Fruit fly (Drosophila melanogaster) whole organism, embryonic: ENCODE results near the gene CG5968.
A peak's percentile ranks its signal among the peaks of the same experiment; 100 is the strongest.

Source experiments
- CG10274 ChIP-seq: fragments of 200-800 bp; sonication (Bioruptor generic); optimal IDR thresholded peaks from 3 replicates; lab custom pipeline; 2017; ENCODE audit warnings: missing biosample characterization, mild to moderate bottlenecking, missing genetic modification characterization
- CG10431 ChIP-seq: fragments of 200-800 bp; sonication (Bioruptor generic); optimal IDR thresholded peaks from 3 replicates; lab custom pipeline; 2018; ENCODE audit warnings: missing biosample characterization, mild to moderate bottlenecking, missing genetic modification characterization
- CG10543 ChIP-seq: fragments of 200-800 bp; sonication (Bioruptor generic); optimal IDR thresholded peaks from 3 replicates; lab custom pipeline; 2017; ENCODE audit warnings: missing biosample characterization, mild to moderate bottlenecking, missing genetic modification characterization, moderate library complexity
- CG10959 ChIP-seq: fragments of 200-800 bp; sonication (Bioruptor generic); IDR thresholded peaks from 2 replicates; pipeline ENCODE4 v1.3.6; 2022; ENCODE audit warnings: missing biosample characterization, missing genetic modification characterization
- CG11504 ChIP-seq: fragments of 200-800 bp; sonication (Bioruptor generic); optimal IDR thresholded peaks from 3 replicates; lab custom pipeline; 2019; ENCODE audit warnings: missing biosample characterization, mild to moderate bottlenecking, missing genetic modification characterization, moderate library complexity
- CG11695 ChIP-seq: fragments of 200-800 bp; sonication (Bioruptor generic); IDR thresholded peaks from 3 replicates; pipeline ENCODE4 v1.3.6; 2022; ENCODE audit warnings: missing biosample characterization, missing genetic modification characterization
- CG11696 ChIP-seq: fragments of 200-800 bp; sonication (Bioruptor generic); IDR thresholded peaks from 2 replicates; pipeline ENCODE4 v1.3.6; 2022; ENCODE audit warnings: missing biosample characterization, missing genetic modification characterization
- CG12236 ChIP-seq: fragments of 200-800 bp; sonication (Bioruptor generic); optimal IDR thresholded peaks from 2 replicates; lab custom pipeline; 2016; ENCODE audit warnings: missing biosample characterization, missing genetic modification characterization
- CG12744 ChIP-seq: fragments of 200-800 bp; sonication (Bioruptor generic); optimal IDR thresholded peaks from 2 replicates; lab custom pipeline; 2016; ENCODE audit warnings: missing biosample characterization, missing genetic modification characterization
- CG13424 ChIP-seq: fragments of 200-800 bp; sonication (Bioruptor generic); optimal IDR thresholded peaks from 2 replicates; lab custom pipeline; 2019; ENCODE audit warnings: missing biosample characterization, mild to moderate bottlenecking, missing genetic modification characterization, moderate library complexity
- CG14710 ChIP-seq: fragments of 200-800 bp; sonication (Bioruptor generic); optimal IDR thresholded peaks from 3 replicates; lab custom pipeline; 2019; ENCODE audit warnings: missing biosample characterization, mild to moderate bottlenecking, missing genetic modification characterization, moderate library complexity
- CG15514 ChIP-seq: fragments of 200-800 bp; sonication (Bioruptor generic); optimal IDR thresholded peaks from 3 replicates; lab custom pipeline; 2017; ENCODE audit warnings: missing biosample characterization, missing genetic modification characterization, mild to moderate bottlenecking, moderate library complexity, missing genetic modification reagents
- CG17361 ChIP-seq: fragments of 200-800 bp; sonication (Bioruptor generic); IDR thresholded peaks from 3 replicates; pipeline ENCODE4 v1.3.6; 2022; ENCODE audit warnings: missing biosample characterization, missing genetic modification characterization
- CG17829 ChIP-seq: fragments of 200-800 bp; optimal IDR thresholded peaks from 2 replicates; lab custom pipeline; 2019; ENCODE audit warnings: missing biosample characterization, mild to moderate bottlenecking, missing genetic modification characterization, moderate library complexity
- CG2712 ChIP-seq: fragments of 200-800 bp; optimal IDR thresholded peaks from 3 replicates; lab custom pipeline; 2019; ENCODE audit warnings: missing biosample characterization, mild to moderate bottlenecking, missing genetic modification characterization, moderate library complexity
- CG2875 ChIP-seq: fragments of 200-800 bp; sonication (Bioruptor generic); optimal IDR thresholded peaks from 2 replicates; lab custom pipeline; 2017; ENCODE audit warnings: missing biosample characterization, mild to moderate bottlenecking, missing genetic modification characterization, missing genetic modification reagents
- CG32772 ChIP-seq: fragments of 200-800 bp; sonication (Bioruptor generic); IDR thresholded peaks from 2 replicates; pipeline ENCODE4 v1.3.6; 2022; ENCODE audit warnings: missing biosample characterization, missing genetic modification characterization
- CG4424 ChIP-seq: fragments of 200-800 bp; sonication (Bioruptor generic); optimal IDR thresholded peaks from 3 replicates; lab custom pipeline; 2016; ENCODE audit warnings: missing biosample characterization, missing genetic modification characterization
- CG7372 ChIP-seq: fragments of 200-800 bp; sonication (Bioruptor generic); IDR thresholded peaks from 2 replicates; pipeline ENCODE4 v1.3.6; 2022; ENCODE audit warnings: missing biosample characterization, missing genetic modification characterization
- CG7556 ChIP-seq: fragments of 200-800 bp; sonication (Bioruptor generic); optimal IDR thresholded peaks from 2 replicates; lab custom pipeline; 2017; ENCODE audit warnings: missing biosample characterization, mild to moderate bottlenecking, missing genetic modification characterization
- CG7839 ChIP-seq: fragments of 200-800 bp; sonication (Bioruptor generic); optimal IDR thresholded peaks from 3 replicates; lab custom pipeline; 2018; ENCODE audit warnings: missing biosample characterization, mild to moderate bottlenecking, missing genetic modification characterization, moderate library complexity
- CG7987 ChIP-seq: fragments of 200-800 bp; sonication (Bioruptor generic); optimal IDR thresholded peaks from 2 replicates; lab custom pipeline; 2018; ENCODE audit warnings: missing biosample characterization, mild to moderate bottlenecking, missing genetic modification characterization, moderate library complexity
- CG8924 ChIP-seq: fragments of 200-800 bp; optimal IDR thresholded peaks from 3 replicates; lab custom pipeline; 2019; ENCODE audit warnings: missing biosample characterization, mild to moderate bottlenecking, missing genetic modification characterization, moderate library complexity
- Chrac-16 ChIP-seq: fragments of 200-800 bp; sonication (Bioruptor generic); optimal IDR thresholded peaks from 3 replicates; lab custom pipeline; 2016; ENCODE audit warnings: missing biosample characterization, missing genetic modification characterization
- Deaf1 ChIP-seq: fragments of 200-800 bp; optimal IDR thresholded peaks from 3 replicates; lab custom pipeline; 2019; ENCODE audit warnings: missing biosample characterization, mild to moderate bottlenecking, missing genetic modification characterization, moderate library complexity
- Meics ChIP-seq: fragments of 200-800 bp; sonication (Bioruptor generic); optimal IDR thresholded peaks from 2 replicates; lab custom pipeline; 2017; ENCODE audit warnings: missing biosample characterization, mild to moderate bottlenecking, missing genetic modification characterization
- Mes4 ChIP-seq: fragments of 200-800 bp; sonication (Bioruptor generic); optimal IDR thresholded peaks from 2 replicates; lab custom pipeline; 2016; ENCODE audit warnings: missing biosample characterization, missing genetic modification characterization
- NfI ChIP-seq: fragments of 200-800 bp; sonication (Bioruptor generic); optimal IDR thresholded peaks from 3 replicates; lab custom pipeline; 2018; ENCODE audit warnings: missing biosample characterization, mild to moderate bottlenecking, missing genetic modification characterization, moderate library complexity
- Ptx1 ChIP-seq: fragments of 200-800 bp; sonication (Bioruptor generic); IDR thresholded peaks from 2 replicates; pipeline ENCODE4 v1.3.6; 2022; ENCODE audit warnings: missing biosample characterization, missing genetic modification characterization
- Rfx ChIP-seq: fragments of 200-800 bp; sonication (Bioruptor generic); IDR thresholded peaks from 2 replicates; pipeline ENCODE4 v1.3.6; 2022; ENCODE audit warnings: missing biosample characterization, missing genetic modification characterization
- cg ChIP-seq: fragments of 200-800 bp; sonication (Bioruptor generic); optimal IDR thresholded peaks from 3 replicates; lab custom pipeline; 2019; ENCODE audit warnings: missing biosample characterization, mild to moderate bottlenecking, missing genetic modification characterization, moderate library complexity
- esg ChIP-seq: fragments of 200-800 bp; sonication (Bioruptor generic); conservative IDR thresholded peaks from 2 replicates; pipeline ENCODE4 v1.3.6; 2022; ENCODE audit warnings: missing biosample characterization, missing genetic modification characterization
- ewg ChIP-seq: fragments of 200-800 bp; sonication (Bioruptor generic); optimal IDR thresholded peaks from 3 replicates; lab custom pipeline; 2017; ENCODE audit warnings: mild to moderate bottlenecking, missing biosample characterization, missing genetic modification reagents, missing genetic modification characterization
- exex ChIP-seq: fragments of 200-800 bp; sonication (Bioruptor generic); optimal IDR thresholded peaks from 4 replicates; lab custom pipeline; 2018; ENCODE audit warnings: missing biosample characterization, mild to moderate bottlenecking, missing genetic modification characterization, moderate library complexity
- grn ChIP-seq: fragments of 200-800 bp; sonication (Bioruptor generic); optimal IDR thresholded peaks from 3 replicates; lab custom pipeline; 2017; ENCODE audit warnings: missing biosample characterization, missing genetic modification characterization
- h ChIP-seq: fragments of >200 bp; optimal IDR thresholded peaks from 2 replicates; lab custom pipeline; 2017
- hkb ChIP-seq, 2 experiments: fragments of 200-800 bp in 1 of 2; fragments of >200 bp in 1 of 2; sonication (Bioruptor generic) in 1 of 2; IDR thresholded peaks in 1 of 2; optimal IDR thresholded peaks in 1 of 2; 2 replicates each; pipeline versions ENCODE4 v1.3.6 to Lab custom; 2017 to 2022; ENCODE audit warnings: missing biosample characterization in 1 of 2, missing genetic modification characterization in 1 of 2
- kah ChIP-seq: fragments of 200-800 bp; sonication (Bioruptor generic); optimal IDR thresholded peaks from 2 replicates; lab custom pipeline; 2018; ENCODE audit warnings: missing biosample characterization, mild to moderate bottlenecking, missing genetic modification characterization
- lov ChIP-seq, 2 experiments: fragments of 200-800 bp in 1 of 2; fragments of >200 bp in 1 of 2; sonication (Bioruptor generic) in 1 of 2; IDR thresholded peaks in 1 of 2; optimal IDR thresholded peaks in 1 of 2; 2 replicates in 1 of 2; 3 replicates in 1 of 2; pipeline versions ENCODE4 v1.3.6 to Lab custom; 2017 to 2022; ENCODE audit warnings: missing biosample characterization in 1 of 2, missing genetic modification characterization in 1 of 2
- pan ChIP-seq, 4 experiments: fragments of >200 bp in 3 of 4; fragments of 200-800 bp in 1 of 4; sonication (Bioruptor generic) in 1 of 4; optimal IDR thresholded peaks in 3 of 4; IDR thresholded peaks in 1 of 4; 2 replicates each; pipeline versions ENCODE4 v1.3.6 to Lab custom; 2017 to 2022; ENCODE audit warnings: missing biosample characterization in 2 of 4, missing genetic modification characterization in 2 of 4, mixed read lengths in 1 of 4
- sd ChIP-seq: fragments of 200-800 bp; sonication (Bioruptor generic); optimal IDR thresholded peaks from 3 replicates; lab custom pipeline; 2018; ENCODE audit warnings: missing biosample characterization, mild to moderate bottlenecking, missing genetic modification characterization, moderate library complexity
- sens ChIP-seq: fragments of 200-800 bp; sonication (Bioruptor generic); peaks from one replicate; lab custom pipeline; 2016; ENCODE audit warnings: missing biosample characterization, missing genetic modification characterization
- so ChIP-seq: fragments of 200-800 bp; sonication (Bioruptor generic); IDR thresholded peaks from 3 replicates; pipeline ENCODE4 v1.3.6; 2022; ENCODE audit warnings: missing biosample characterization, missing genetic modification characterization
- unc-4 ChIP-seq: fragments of 200-800 bp; sonication (Bioruptor generic); IDR thresholded peaks from 2 replicates; pipeline ENCODE4 v1.3.6; 2022; ENCODE audit warnings: missing biosample characterization, missing genetic modification characterization; ENCODE audit not compliant: partially characterized antibody
- vfl ChIP-seq: fragments of 200-800 bp; sonication (Bioruptor generic); optimal IDR thresholded peaks from 2 replicates; lab custom pipeline; 2016; ENCODE audit warnings: missing biosample characterization, missing genetic modification characterization
- zfh1 ChIP-seq: fragments of 200-800 bp; sonication (Bioruptor generic); IDR thresholded peaks from 3 replicates; pipeline ENCODE4 v1.3.6; 2022; ENCODE audit warnings: missing biosample characterization, missing genetic modification characterization

Gene CG5968

dm6 chr2L:16519582-16520474 lies 29.9 kb downstream of the CG5968 start (continued):
- TF ChIP-seq grn (GFP tag; lab: Kevin White, UChicago), result peak; percentile 18
- no peak for TF ChIP-seq CG7987
- TF ChIP-seq CG2875 (GFP tag; lab: Kevin White, UChicago), result peak; percentile 50
- peak; percentile 36; the same call in 1 of the 2 replicates for TF ChIP-seq CG11696
- TF ChIP-seq CG7556, result peak; percentile 50
- TF ChIP-seq CG2712 (tag; lab: Kevin White, UChicago), result peak; percentile 59
- TF ChIP-seq h, result no peak
- TF ChIP-seq CG17361 (GFP tag; lab: Robert Waterston, UW), result peak; percentile 55; the same call in 2 of the 3 replicates
- TF ChIP-seq vfl (GFP tag; lab: Kevin White, UChicago), result no peak
- no peak for TF ChIP-seq lov (optimal IDR thresholded peaks at IDR 0.05; lab: Kevin White, UChicago)
- no peak for TF ChIP-seq lov (GFP tag; IDR thresholded peaks at IDR 0.05; lab: Robert Waterston, UW)
- peak; percentile 5 for TF ChIP-seq CG4424 (GFP tag; lab: Kevin White, UChicago)
- peak; percentile 7 for TF ChIP-seq CG11504 (tag; lab: Kevin White, UChicago)
- no peak for TF ChIP-seq CG15514 (GFP tag; lab: Kevin White, UChicago)
- TF ChIP-seq CG32772 (GFP tag; lab: Robert Waterston, UW), result peak; percentile 60
- TF ChIP-seq CG10543, result peak; percentile 31
- no peak for TF ChIP-seq unc-4 (GFP tag; lab: Robert Waterston, UW)
- peak; percentile 30; the same call in 1 of the 2 replicates for TF ChIP-seq Rfx (GFP tag; lab: Robert Waterston, UW)
- peak; percentile 25 for TF ChIP-seq CG17829 (tag; lab: Kevin White, UChicago)
- TF ChIP-seq sens (GFP tag; lab: Kevin White, UChicago), result peak; percentile 86
- TF ChIP-seq ewg, result peak; percentile 14
- peak; percentile 49; the same call in 1 of the 2 replicates for TF ChIP-seq Ptx1 (GFP tag; lab: Robert Waterston, UW)
- TF ChIP-seq hkb (optimal IDR thresholded peaks at IDR 0.05; lab: Kevin White, UChicago), result no peak
- peak; percentile 57; the same call in 1 of the 2 replicates for TF ChIP-seq hkb (GFP tag; IDR thresholded peaks at IDR 0.05; lab: Robert Waterston, UW)
- TF ChIP-seq NfI (GFP tag; lab: Kevin White, UChicago), result peak; percentile 48
- TF ChIP-seq CG10959, result 0 out of 2 replicates have a peak, but pooled peaks have one; percentile 10
- TF ChIP-seq exex (tag; lab: Kevin White, UChicago), result no peak
- 0 out of 3 replicates have a peak, but pooled peaks have one; percentile 29 for TF ChIP-seq zfh1 (GFP tag; lab: Robert Waterston, UW)
- TF ChIP-seq Deaf1 (tag; lab: Kevin White, UChicago), result peak; percentile 35
- peak; percentile 12 for TF ChIP-seq CG14710
- peak; percentile 15 for TF ChIP-seq CG10274 (GFP tag; lab: Kevin White, UChicago)
- peak; percentile 16; the same call in 1 of the 3 replicates for TF ChIP-seq so (GFP tag; lab: Robert Waterston, UW)
- peak; percentile 56 for TF ChIP-seq CG13424 (tag; lab: Kevin White, UChicago)
- TF ChIP-seq CG7372 (GFP tag; lab: Robert Waterston, UW), result no peak
- TF ChIP-seq sd, result peak; percentile 4
- TF ChIP-seq CG12744 (GFP tag; lab: Kevin White, UChicago), result no peak
- peak; percentile 11 for TF ChIP-seq Mes4 (GFP tag; lab: Kevin White, UChicago)
- TF ChIP-seq CG10431, result peak; percentile 37
- TF ChIP-seq CG12236 (GFP tag; lab: Kevin White, UChicago), result peak; percentile 47
- TF ChIP-seq pan (optimal IDR thresholded peaks at IDR 0.05; lab: Kevin White, UChicago), result no peak
- peak in 1 of 2 experiments; percentile 29 for TF ChIP-seq pan (GFP tag; optimal IDR thresholded peaks at IDR 0.05 in 1 of 2, IDR thresholded peaks at IDR 0.05 in 1 of 2)
- TF ChIP-seq Meics (GFP tag; lab: Kevin White, UChicago), result peak; percentile 54
- TF ChIP-seq kah (GFP tag; lab: Kevin White, UChicago), result no peak
- TF ChIP-seq Chrac-16 (GFP tag; lab: Kevin White, UChicago), result peak; percentile 11
- TF ChIP-seq CG7839 (tag; lab: Kevin White, UChicago), result peak; percentile 49
- peak; percentile 44 for TF ChIP-seq esg
- TF ChIP-seq cg (GFP tag; lab: Kevin White, UChicago), result peak; percentile 21
- TF ChIP-seq CG8924, result peak; percentile 24
- TF ChIP-seq CG11695, result 0 out of 3 replicates have a peak, but pooled peaks have one; percentile 6
